Fruit fly (Drosophila melanogaster): ENCODE results near the gene CG9921.

Gene CG9921

dm6 chrX:16281717-16282529 lies 51.5 kb downstream of the CG9921 start (continued):
- TF ChIP-seq BEAF-32 (GFP tag; optimal IDR thresholded peaks at IDR 0.05) = no peak
- TF ChIP-seq gem (tag; optimal IDR thresholded peaks at IDR 0.05) = peak; percentile 44
- no peak for TF ChIP-seq CG1233 (GFP tag; optimal IDR thresholded peaks at IDR 0.05)
- no peak for TF ChIP-seq Doc2 (GFP tag; IDR thresholded peaks at IDR 0.05)
- no peak for TF ChIP-seq CG14050 (GFP tag; IDR thresholded peaks at IDR 0.05)
- no peak for TF ChIP-seq repo (GFP tag; optimal IDR thresholded peaks at IDR 0.05)
- no peak for TF ChIP-seq h (optimal IDR thresholded peaks at IDR 0.05)
- TF ChIP-seq wek (GFP tag; optimal IDR thresholded peaks at IDR 0.05) = no peak
- no peak for TF ChIP-seq CG8765 (GFP tag; IDR thresholded peaks at IDR 0.05)
- TF ChIP-seq CG34376 (GFP tag; optimal IDR thresholded peaks at IDR 0.05) = peak; percentile 97
- TF ChIP-seq Lhr (GFP tag; optimal IDR thresholded peaks at IDR 0.05) = no peak
- TF ChIP-seq yki (optimal IDR thresholded peaks at IDR 0.05) = no peak
- peak; percentile 11 for TF ChIP-seq CG4328 (GFP tag; optimal IDR thresholded peaks at IDR 0.05)
- no peak for TF ChIP-seq Oaz (GFP tag; IDR thresholded peaks at IDR 0.05)
- no peak for TF ChIP-seq gce (GFP tag; IDR thresholded peaks at IDR 0.05)
- no peak for TF ChIP-seq CG10431 (GFP tag; optimal IDR thresholded peaks at IDR 0.05)
- TF ChIP-seq CG10543 (GFP tag; optimal IDR thresholded peaks at IDR 0.05) = peak; percentile 72
- TF ChIP-seq Fer3 (tag; optimal IDR thresholded peaks at IDR 0.05) = no peak
- no peak for TF ChIP-seq nom (GFP tag; optimal IDR thresholded peaks at IDR 0.05)
- no peak for TF ChIP-seq CG4854 (GFP tag; optimal IDR thresholded peaks at IDR 0.05)
- TF ChIP-seq CG6765 (GFP tag; optimal IDR thresholded peaks at IDR 0.05) = no peak
- TF ChIP-seq Opbp (GFP tag; IDR thresholded peaks at IDR 0.05; ENCODE audit: partially characterized antibody) = no peak
- TF ChIP-seq sob (GFP tag; IDR thresholded peaks at IDR 0.05) = 0 out of 2 replicates have a peak, but pooled peaks have one; percentile 23
- no peak for TF ChIP-seq Oli (tag; optimal IDR thresholded peaks at IDR 0.05)
- no peak for TF ChIP-seq Spps (tag; optimal IDR thresholded peaks at IDR 0.05)
- no peak for TF ChIP-seq CG10462 (GFP tag; optimal IDR thresholded peaks at IDR 0.05)
- TF ChIP-seq CG10267 (tag; optimal IDR thresholded peaks at IDR 0.05) = no peak
- no peak for TF ChIP-seq CG43689 (GFP tag; IDR thresholded peaks at IDR 0.05)
- no peak for TF ChIP-seq Hr3 (GFP tag; optimal IDR thresholded peaks at IDR 0.05)
- no peak for TF ChIP-seq bowl (GFP tag; IDR thresholded peaks at IDR 0.05)
- no peak for TF ChIP-seq Myb (GFP tag; optimal IDR thresholded peaks at IDR 0.05)
- no peak for TF ChIP-seq CG2875 (GFP tag; optimal IDR thresholded peaks at IDR 0.05)
- no peak for TF ChIP-seq Asciz (GFP tag; optimal IDR thresholded peaks at IDR 0.05)
- TF ChIP-seq nmo (GFP tag; optimal IDR thresholded peaks at IDR 0.05) = no peak
- peak; percentile 11 for TF ChIP-seq bcd (GFP tag; optimal IDR thresholded peaks at IDR 0.05)
- TF ChIP-seq CG10147 (GFP tag; optimal IDR thresholded peaks at IDR 0.05) = no peak
- no peak for TF ChIP-seq pfk (GFP tag; optimal IDR thresholded peaks at IDR 0.05)
- TF ChIP-seq caup (GFP tag; optimal IDR thresholded peaks at IDR 0.05; ENCODE audit: severe bottlenecking) = no peak
- TF ChIP-seq Abd-B (GFP tag; optimal IDR thresholded peaks at IDR 0.05) = no peak
- no peak for TF ChIP-seq E2f2 (GFP tag; IDR thresholded peaks at IDR 0.05)

dm6 chrX:16281305-16281704 lies 52.1 kb downstream of the CG9921 start:
- peak; percentile 10 for TF ChIP-seq CG6813 (GFP tag; optimal IDR thresholded peaks at IDR 0.05)
- TF ChIP-seq Tbp (GFP tag; optimal IDR thresholded peaks at IDR 0.05) = no peak
- no peak for TF ChIP-seq CG11085 (GFP tag; IDR thresholded peaks at IDR 0.05)
- peak; percentile 60 for TF ChIP-seq grn (GFP tag; optimal IDR thresholded peaks at IDR 0.05)
- TF ChIP-seq CG13894 (tag; optimal IDR thresholded peaks at IDR 0.05) = peak; percentile 78
- peak in 1 of 2 experiments; percentile 44 for TF ChIP-seq Pdp1 (GFP tag; optimal IDR thresholded peaks at IDR 0.05)
- TF ChIP-seq onecut (GFP tag; IDR thresholded peaks at IDR 0.05) = no peak
